Worm (Caenorhabditis elegans) whole organism, L1 larva: ENCODE data around the gene pcca-1.

Source experiments
- C04F5.9 ChIP-seq: sonication (generic microtip); optimal IDR thresholded peaks from 2 replicates; lab custom pipeline; 2016; ENCODE audit warnings: missing genetic modification characterization, missing compliant biosample characterization
- C34B4.2 ChIP-seq: sonication (generic microtip); optimal IDR thresholded peaks from 2 replicates; lab custom pipeline; 2017; ENCODE audit warnings: mild to moderate bottlenecking, missing genetic modification characterization, missing compliant biosample characterization
- F16B12.6 ChIP-seq: fragments of 150-350 bp; optimal IDR thresholded peaks from 2 replicates; lab custom pipeline; 2014; ENCODE audit warnings: missing biosample characterization, missing genetic modification characterization
- alr-1 ChIP-seq: fragments of 200-800 bp; sonication (Bioruptor generic); optimal IDR thresholded peaks from 2 replicates; lab custom pipeline; 2018; ENCODE audit warnings: borderline replicate concordance, mild to moderate bottlenecking, missing genetic modification characterization, missing compliant biosample characterization
- aly-2 ChIP-seq: fragments of 150-350 bp; optimal IDR thresholded peaks from 2 replicates; lab custom pipeline; 2014; ENCODE audit warnings: missing biosample characterization, missing genetic modification characterization
- ama-1 ChIP-seq: fragments of 150-350 bp; optimal IDR thresholded peaks from 2 replicates; lab custom pipeline; 2014
- blmp-1 ChIP-seq: fragments of 150-350 bp; optimal IDR thresholded peaks from 2 replicates; lab custom pipeline; 2014; ENCODE audit warnings: missing biosample characterization, missing genetic modification characterization
- ceh-63 ChIP-seq: fragments of 200-800 bp; sonication (Bioruptor generic); optimal IDR thresholded peaks from 2 replicates; lab custom pipeline; 2018; ENCODE audit warnings: mild to moderate bottlenecking, missing genetic modification characterization, missing compliant biosample characterization
- ceh-8 ChIP-seq: fragments of 200-800 bp; sonication (Bioruptor generic); optimal IDR thresholded peaks from 2 replicates; lab custom pipeline; 2018; ENCODE audit warnings: mild to moderate bottlenecking, missing genetic modification characterization, moderate library complexity, missing compliant biosample characterization
- ceh-88 ChIP-seq: fragments of 200-800 bp; sonication (Bioruptor generic); IDR thresholded peaks from 2 replicates; pipeline ENCODE4 v1.3.6; 2022; ENCODE audit warnings: missing genetic modification characterization, missing compliant biosample characterization
- ceh-90 ChIP-seq: sonication (generic microtip); optimal IDR thresholded peaks from 2 replicates; lab custom pipeline; 2016; ENCODE audit warnings: missing genetic modification characterization, missing compliant biosample characterization
- ces-1 ChIP-seq: fragments of 150-350 bp; optimal IDR thresholded peaks from 2 replicates; lab custom pipeline; 2014; ENCODE audit warnings: missing biosample characterization, missing genetic modification reagents, missing genetic modification characterization
- dsc-1 ChIP-seq: sonication (generic microtip); optimal IDR thresholded peaks from 2 replicates; lab custom pipeline; 2016; ENCODE audit warnings: mild to moderate bottlenecking, missing genetic modification characterization, missing compliant biosample characterization
- elt-3 ChIP-seq, 6 experiments: fragments of 150-350 bp in 1 of 6; sonication (generic microtip); optimal IDR thresholded peaks; 2 replicates each; lab custom pipeline; 2017 to 2018; ENCODE audit warnings: missing biosample characterization in 6 of 6, missing genetic modification characterization in 6 of 6, inconsistent platforms in 1 of 6
- fkh-10 ChIP-seq: sonication (generic microtip); optimal IDR thresholded peaks from 2 replicates; lab custom pipeline; 2017; ENCODE audit warnings: missing biosample characterization, missing genetic modification reagents, missing genetic modification characterization
- fkh-4 ChIP-seq: sonication (generic microtip); optimal IDR thresholded peaks from 2 replicates; lab custom pipeline; 2016; ENCODE audit warnings: missing compliant biosample characterization, missing genetic modification characterization, borderline replicate concordance
- fkh-8 ChIP-seq: sonication (generic microtip); optimal IDR thresholded peaks from 2 replicates; lab custom pipeline; 2016; ENCODE audit warnings: mild to moderate bottlenecking, missing genetic modification characterization, missing compliant biosample characterization
- fos-1 ChIP-seq: fragments of 150-350 bp; optimal IDR thresholded peaks from 2 replicates; lab custom pipeline; 2014; ENCODE audit warnings: missing biosample characterization, missing genetic modification characterization
- hlh-17 ChIP-seq: fragments of 200-800 bp; sonication (Bioruptor generic); optimal IDR thresholded peaks from 2 replicates; lab custom pipeline; 2018; ENCODE audit warnings: missing genetic modification characterization, mild to moderate bottlenecking, missing compliant biosample characterization, moderate library complexity, borderline replicate concordance
- hlh-4 ChIP-seq: sonication (generic microtip); optimal IDR thresholded peaks from 2 replicates; lab custom pipeline; 2016; ENCODE audit warnings: mild to moderate bottlenecking, missing genetic modification characterization, missing compliant biosample characterization
- hpl-2 ChIP-seq: fragments of 150-350 bp; optimal IDR thresholded peaks from 2 replicates; lab custom pipeline; 2014; ENCODE audit warnings: missing biosample characterization, missing genetic modification reagents, missing genetic modification characterization
- lin-13 ChIP-seq: fragments of 150-350 bp; optimal IDR thresholded peaks from 2 replicates; lab custom pipeline; 2014; ENCODE audit warnings: missing biosample characterization, missing genetic modification reagents, missing genetic modification characterization
- lin-14 ChIP-seq: fragments of 200-800 bp; sonication (Bioruptor generic); optimal IDR thresholded peaks from 2 replicates; lab custom pipeline; 2018; ENCODE audit warnings: mild to moderate bottlenecking, missing genetic modification characterization, moderate library complexity, missing compliant biosample characterization
- lin-15B ChIP-seq: fragments of 150-350 bp; sonication (generic microtip); optimal IDR thresholded peaks from 3 replicates; lab custom pipeline; 2014; ENCODE audit warnings: missing biosample characterization, missing genetic modification characterization
- lin-35 ChIP-seq, 2 experiments: fragments of 150-350 bp; optimal IDR thresholded peaks; 2 replicates each; lab custom pipeline; 2014; ENCODE audit warnings: missing biosample characterization in 2 of 2, missing genetic modification characterization in 2 of 2, missing genetic modification reagents in 2 of 2
- lsy-2 ChIP-seq, 2 experiments: fragments of 150-350 bp; optimal IDR thresholded peaks; 2 replicates each; lab custom pipeline; 2014; ENCODE audit warnings: missing biosample characterization in 2 of 2, missing genetic modification characterization in 2 of 2
- mab-9 ChIP-seq: fragments of 200-800 bp; sonication (Bioruptor generic); IDR thresholded peaks from 2 replicates; pipeline ENCODE4 v1.3.6; 2022; ENCODE audit warnings: missing genetic modification reagents, missing genetic modification characterization, missing compliant biosample characterization
- mdl-1 ChIP-seq, 2 experiments: fragments of 150-350 bp; optimal IDR thresholded peaks; 2 replicates each; lab custom pipeline; 2014 to 2017; ENCODE audit warnings: missing biosample characterization in 2 of 2, missing genetic modification characterization in 2 of 2, inconsistent platforms in 1 of 2
- mep-1 ChIP-seq: fragments of 150-350 bp; optimal IDR thresholded peaks from 2 replicates; lab custom pipeline; 2014; ENCODE audit warnings: missing biosample characterization, missing genetic modification characterization
- nhr-11 ChIP-seq: fragments of 150-350 bp; optimal IDR thresholded peaks from 2 replicates; lab custom pipeline; 2014; ENCODE audit warnings: missing biosample characterization, missing genetic modification characterization
- nhr-19 ChIP-seq: fragments of 200-800 bp; sonication (Bioruptor generic); conservative IDR thresholded peaks from 2 replicates; pipeline ENCODE4 v1.3.6; 2022; ENCODE audit warnings: missing genetic modification characterization, missing compliant biosample characterization
- nhr-20 ChIP-seq: sonication (generic microtip); optimal IDR thresholded peaks from 2 replicates; lab custom pipeline; 2016; ENCODE audit warnings: mild to moderate bottlenecking, missing genetic modification characterization, missing compliant biosample characterization
- nhr-28 ChIP-seq: fragments of 150-350 bp; optimal IDR thresholded peaks from 2 replicates; lab custom pipeline; 2014; ENCODE audit warnings: missing biosample characterization, missing genetic modification characterization
- nhr-47 ChIP-seq: sonication (generic microtip); optimal IDR thresholded peaks from 2 replicates; lab custom pipeline; 2016; ENCODE audit warnings: mild to moderate bottlenecking, missing genetic modification characterization, moderate library complexity, missing compliant biosample characterization
- nhr-76 ChIP-seq: sonication (generic microtip); optimal IDR thresholded peaks from 2 replicates; lab custom pipeline; 2017; ENCODE audit warnings: missing biosample characterization, missing genetic modification characterization
- nhr-84 ChIP-seq: sonication (generic microtip); optimal IDR thresholded peaks from 2 replicates; lab custom pipeline; 2017; ENCODE audit warnings: missing biosample characterization, missing genetic modification characterization
- nhr-85 ChIP-seq: sonication (generic microtip); peaks from one replicate; lab custom pipeline; 2016; ENCODE audit warnings: missing genetic modification characterization, inconsistent platforms, missing compliant biosample characterization
- pag-3 ChIP-seq: sonication (generic microtip); optimal IDR thresholded peaks from 2 replicates; lab custom pipeline; 2017; ENCODE audit warnings: missing genetic modification characterization, mild to moderate bottlenecking, missing compliant biosample characterization, antibody characterized with exemption, borderline replicate concordance; ENCODE audit not compliant: insufficient read depth
- pqm-1 ChIP-seq: sonication (generic microtip); optimal IDR thresholded peaks from 3 replicates; lab custom pipeline; 2017; ENCODE audit warnings: missing biosample characterization, missing genetic modification characterization
- skn-1 ChIP-seq: fragments of 150-350 bp; optimal IDR thresholded peaks from 2 replicates; lab custom pipeline; 2014; ENCODE audit warnings: missing biosample characterization, missing genetic modification characterization
- snu-23 ChIP-seq: sonication (generic microtip); optimal IDR thresholded peaks from 2 replicates; lab custom pipeline; 2016; ENCODE audit warnings: missing genetic modification characterization, missing compliant biosample characterization
- swsn-7 ChIP-seq: sonication (generic microtip); optimal IDR thresholded peaks from 2 replicates; lab custom pipeline; 2016; ENCODE audit warnings: missing genetic modification characterization, missing compliant biosample characterization
- tbx-2 ChIP-seq: sonication (generic microtip); optimal IDR thresholded peaks from 2 replicates; lab custom pipeline; 2016; ENCODE audit warnings: missing genetic modification characterization, missing compliant biosample characterization
- unc-98 ChIP-seq: fragments of 200-800 bp; sonication (Bioruptor generic); IDR thresholded peaks from 2 replicates; pipeline ENCODE4 v1.3.6; 2022; ENCODE audit warnings: missing genetic modification characterization, missing compliant biosample characterization
- vab-15 ChIP-seq: sonication (generic microtip); optimal IDR thresholded peaks from 2 replicates; lab custom pipeline; 2017; ENCODE audit warnings: missing genotype, mild to moderate bottlenecking, missing genetic modification characterization, missing compliant biosample characterization
- xbp-1 ChIP-seq: sonication (generic microtip); optimal IDR thresholded peaks from 2 replicates; lab custom pipeline; 2016; ENCODE audit warnings: missing genetic modification characterization, missing compliant biosample characterization
- zip-4 ChIP-seq: fragments of 200-800 bp; sonication (Bioruptor generic); optimal IDR thresholded peaks from 2 replicates; lab custom pipeline; 2018; ENCODE audit warnings: mild to moderate bottlenecking, missing genetic modification characterization, moderate library complexity, missing compliant biosample characterization
- ztf-4 ChIP-seq: fragments of 150-350 bp; optimal IDR thresholded peaks from 2 replicates; lab custom pipeline; 2014; ENCODE audit warnings: missing biosample characterization, missing genetic modification characterization

pcca-1 gene

ce11 chrX:7689119-7689518, 28.3 kb upstream of the pcca-1 start, which contains the start of gene clik-2:
Gene clik-2 (minus strand): TSS chrX:7689219.
- TF ChIP-seq tbx-2 (tag; lab: Kevin White, UChicago) (no peak), ztf-4 (tag; lab: Kevin White, UChicago) (no peak), elt-3 (tag; optimal IDR thresholded peaks at IDR 0.05; lab: Kevin White, UChicago) (no peak), swsn-7 (tag; lab: Kevin White, UChicago) (no peak), lsy-2 (tag; optimal IDR thresholded peaks at IDR 0.05; lab: Kevin White, UChicago) (no peak), fkh-8 (tag; lab: Kevin White, UChicago) (no peak), C34B4.2 (no peak), nhr-11 (tag; lab: Kevin White, UChicago) (no peak), F16B12.6 (tag; lab: Kevin White, UChicago) (no peak), lin-15B (tag; lab: Kevin White, UChicago) (no peak), ama-1 (lab: Kevin White, UChicago) (no peak), lin-14 (GFP tag; lab: Kevin White, UChicago) (no peak), nhr-47 (tag; lab: Kevin White, UChicago) (no peak), unc-98 (GFP tag; lab: Robert Waterston, UW) (no peak), pag-3 (tag; lab: Kevin White, UChicago) (no peak)

DNA sequence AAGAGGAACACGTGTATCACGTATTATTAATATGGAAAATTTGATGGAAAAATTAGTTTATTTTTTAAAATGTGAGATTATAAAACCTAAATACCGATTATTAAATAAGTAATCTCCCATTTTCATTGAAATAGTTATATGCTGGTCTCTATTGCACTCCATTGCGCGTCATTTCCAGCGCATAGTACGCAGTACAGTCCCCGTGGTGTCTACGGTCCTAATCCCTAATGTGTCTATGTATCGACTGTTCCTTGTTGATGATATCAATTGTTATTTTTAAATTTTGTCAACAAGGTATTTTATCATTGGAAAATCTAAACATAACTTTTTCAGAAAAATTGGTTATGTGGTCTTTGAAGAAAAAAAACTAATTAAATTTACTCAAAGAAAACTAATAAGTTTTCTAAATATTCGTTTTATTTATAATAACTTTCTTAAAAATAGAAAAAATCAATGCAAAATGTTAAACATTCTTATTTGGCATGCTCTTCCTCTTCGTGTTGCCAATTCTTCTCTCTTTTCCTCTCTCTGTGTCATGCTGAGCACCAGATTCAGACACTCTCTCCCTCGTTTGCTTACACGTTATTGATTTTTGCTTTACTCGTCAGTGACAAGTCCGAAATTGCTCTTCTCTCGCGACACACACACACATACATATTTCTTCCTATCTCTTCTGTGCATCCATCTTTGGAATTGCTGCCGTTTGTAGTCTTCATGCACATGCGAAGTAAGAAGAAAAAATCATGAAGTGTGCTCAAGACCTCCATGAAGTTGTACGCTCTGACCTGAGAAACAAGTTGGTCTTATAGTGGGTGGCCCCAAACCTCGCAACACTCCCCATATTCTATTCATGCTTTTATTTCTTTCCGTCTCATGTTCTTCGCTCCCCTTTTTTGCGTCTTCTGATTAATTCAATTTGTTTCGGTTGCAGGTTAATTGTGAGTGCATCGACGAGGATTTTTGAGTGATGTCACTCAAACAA, 21.5 kb upstream of the pcca-1 start, which contains the start of gene unc-18:
Gene unc-18 (plus strand): TSS at position 932 of the 982 bp plus-strand sequence.
- no peak for TF ChIP-seq ceh-88 (GFP tag; lab: Robert Waterston, UW)
- TF ChIP-seq zip-4 (GFP tag; lab: Kevin White, UChicago) = no peak
- TF ChIP-seq aly-2 (tag; lab: Kevin White, UChicago) = no peak
- no peak for TF ChIP-seq mep-1 (tag; lab: Kevin White, UChicago)
- no peak for TF ChIP-seq C34B4.2
- TF ChIP-seq pag-3 (tag; lab: Kevin White, UChicago) = no peak
- no peak for TF ChIP-seq ceh-8 (GFP tag; lab: Kevin White, UChicago)
- TF ChIP-seq nhr-76 (tag; lab: Kevin White, UChicago) = no peak
- TF ChIP-seq pqm-1 (tag; lab: Kevin White, UChicago) = no peak
- no peak for TF ChIP-seq snu-23 (GFP tag; lab: Kevin White, UChicago)
- no peak for TF ChIP-seq nhr-47 (tag; lab: Kevin White, UChicago)
- TF ChIP-seq fos-1 (tag; lab: Kevin White, UChicago) = no peak
- no peak for TF ChIP-seq ceh-90 (tag; lab: Kevin White, UChicago)
- no peak for TF ChIP-seq nhr-85 (tag; lab: Kevin White, UChicago)
- TF ChIP-seq nhr-20 (tag; lab: Kevin White, UChicago) = no peak
- TF ChIP-seq lsy-2 (tag; optimal IDR thresholded peaks at IDR 0.05; lab: Kevin White, UChicago) = peak; percentile 9 to 26
- TF ChIP-seq xbp-1 (tag; lab: Kevin White, UChicago) = peak; percentile 24
- TF ChIP-seq nhr-28 = no peak
- TF ChIP-seq mab-9 (GFP tag; lab: Robert Waterston, UW) = no peak
- TF ChIP-seq hlh-17 (GFP tag; lab: Kevin White, UChicago) = no peak
- no peak for TF ChIP-seq ceh-63 (GFP tag; lab: Kevin White, UChicago)
- peak; percentile 34 for TF ChIP-seq fkh-10 (GFP tag; lab: Kevin White, UChicago)
- TF ChIP-seq ces-1 (GFP tag; lab: Kevin White, UChicago) = no peak
- no peak for TF ChIP-seq lin-15B (tag; lab: Kevin White, UChicago)
- TF ChIP-seq lin-35 (GFP tag; optimal IDR thresholded peaks at IDR 0.05; lab: Kevin White, UChicago) = peak; percentile 30 to 38
- TF ChIP-seq hlh-4 (tag; lab: Kevin White, UChicago) = no peak
- no peak for TF ChIP-seq C04F5.9 (tag; lab: Kevin White, UChicago)
- no peak for TF ChIP-seq blmp-1 (tag; lab: Kevin White, UChicago)
- no peak for TF ChIP-seq fkh-4
- TF ChIP-seq dsc-1 (tag; lab: Kevin White, UChicago) = no peak
- no peak for TF ChIP-seq lin-13 (GFP tag; lab: Kevin White, UChicago)
- no peak for TF ChIP-seq vab-15 (tag; lab: Kevin White, UChicago)
- no peak for TF ChIP-seq nhr-19
- TF ChIP-seq unc-98 (GFP tag; lab: Robert Waterston, UW) = no peak
- TF ChIP-seq hpl-2 (GFP tag; lab: Kevin White, UChicago) = no peak
- TF ChIP-seq mdl-1 (tag; optimal IDR thresholded peaks at IDR 0.05; lab: Kevin White, UChicago) = no peak
- no peak for TF ChIP-seq nhr-84 (tag; lab: Kevin White, UChicago)
- TF ChIP-seq skn-1 (tag; lab: Kevin White, UChicago) = peak; percentile 24
- TF ChIP-seq alr-1 = no peak
